Fruit fly (Drosophila melanogaster) whole organism, embryonic: Measurements from ENCODE around the gene Obp99a.

Experiments used
- Blimp-1 ChIP-seq: fragments of 200-800 bp; sonication (Bioruptor generic); optimal IDR thresholded peaks from 3 replicates; lab custom pipeline; 2018; ENCODE audit warnings: missing biosample characterization, missing genetic modification characterization, mild to moderate bottlenecking, moderate library complexity, missing genetic modification reagents
- CG18619 ChIP-seq: fragments of 200-800 bp; sonication (Bioruptor generic); optimal IDR thresholded peaks from 3 replicates; lab custom pipeline; 2017; ENCODE audit warnings: missing biosample characterization, mild to moderate bottlenecking, missing genetic modification characterization
- CG2116 ChIP-seq: fragments of 200-800 bp; sonication (Bioruptor generic); optimal IDR thresholded peaks from 3 replicates; lab custom pipeline; 2018; ENCODE audit warnings: missing biosample characterization, mild to moderate bottlenecking, missing genetic modification characterization
- CG2678 ChIP-seq: fragments of 200-800 bp; sonication (Bioruptor generic); optimal IDR thresholded peaks from 3 replicates; lab custom pipeline; 2019; ENCODE audit warnings: missing biosample characterization, mild to moderate bottlenecking, missing genetic modification characterization, moderate library complexity
- Meics ChIP-seq: fragments of 200-800 bp; sonication (Bioruptor generic); optimal IDR thresholded peaks from 2 replicates; lab custom pipeline; 2017; ENCODE audit warnings: missing biosample characterization, mild to moderate bottlenecking, missing genetic modification characterization
- Mrtf ChIP-seq: fragments of 200-800 bp; sonication (Bioruptor generic); IDR thresholded peaks from 3 replicates; pipeline ENCODE4 v1.3.6; 2022; ENCODE audit warnings: missing biosample characterization, missing genetic modification characterization
- Six4 ChIP-seq: fragments of 200-800 bp; sonication (Bioruptor generic); optimal IDR thresholded peaks from 2 replicates; lab custom pipeline; 2016; ENCODE audit warnings: missing biosample characterization, missing genetic modification characterization
- Stat92E ChIP-seq, 3 experiments: fragments of >200 bp in 2 of 3; fragments of 200-800 bp in 1 of 3; sonication (Bioruptor generic) in 1 of 3; optimal IDR thresholded peaks; 2 replicates each; lab custom pipeline; 2017 to 2019; ENCODE audit warnings: missing biosample characterization in 3 of 3, missing genetic modification characterization in 3 of 3, mild to moderate bottlenecking in 1 of 3, moderate library complexity in 1 of 3
- crp ChIP-seq, 2 experiments: fragments of 200-800 bp; sonication (Bioruptor generic); optimal IDR thresholded peaks; 2 replicates in 1 of 2; 3 replicates in 1 of 2; lab custom pipeline; 2017; ENCODE audit warnings: missing biosample characterization in 2 of 2, missing genetic modification characterization in 2 of 2, mild to moderate bottlenecking in 1 of 2, moderate library complexity in 1 of 2
- jumu ChIP-seq: fragments of 200-800 bp; sonication (Bioruptor generic); optimal IDR thresholded peaks from 3 replicates; lab custom pipeline; 2016; ENCODE audit warnings: missing biosample characterization, missing genetic modification characterization
- tgo ChIP-seq: fragments of 200-800 bp; sonication (Bioruptor generic); IDR thresholded peaks from 3 replicates; pipeline ENCODE4 v1.3.6; 2022; ENCODE audit warnings: missing biosample characterization, missing genetic modification characterization

DNA sequence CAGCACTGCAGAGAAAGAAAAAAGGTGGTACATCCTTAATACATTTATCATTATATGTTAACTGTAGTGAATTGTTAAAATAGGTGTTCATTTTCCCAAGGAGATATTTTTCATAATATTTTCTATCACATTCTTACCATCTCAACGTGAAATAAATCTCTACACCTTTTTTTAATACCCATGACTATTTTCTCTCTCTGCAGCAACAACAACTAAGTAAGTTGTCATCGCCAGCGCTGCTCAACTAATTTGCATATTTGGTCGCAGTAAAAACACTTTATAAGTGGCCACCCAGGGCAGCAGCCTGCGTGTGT, 19.0 kb downstream of the Obp99a start:
- TF ChIP-seq CG2116, result no peak
- no peak for TF ChIP-seq jumu
- no peak for TF ChIP-seq Meics (GFP tag; lab: Kevin White, UChicago)
- TF ChIP-seq Stat92E (GFP tag; optimal IDR thresholded peaks at IDR 0.05; lab: Kevin White, UChicago), result no peak
- no peak for TF ChIP-seq Mrtf (GFP tag; lab: Robert Waterston, UW)
- peak; percentile 62 for TF ChIP-seq CG2678 (tag; lab: Kevin White, UChicago)
- TF ChIP-seq crp (GFP tag; optimal IDR thresholded peaks at IDR 0.05; lab: Kevin White, UChicago), result no peak
- no peak for TF ChIP-seq CG18619
- peak; percentile 67 for TF ChIP-seq Blimp-1 (GFP tag; lab: Kevin White, UChicago)
- peak; percentile 19; the same call in 1 of the 3 replicates for TF ChIP-seq tgo (GFP tag; lab: Robert Waterston, UW)
- TF ChIP-seq Six4 (GFP tag; lab: Kevin White, UChicago), result peak; percentile 7
